Worm (Caenorhabditis elegans): ENCODE measurements around the gene str-176.

Gene str-176

ce11 chrIV:8431567-8432458 is 31.8 kb downstream of the str-176 start:
- TF ChIP-seq ztf-1 (GFP tag; conservative IDR thresholded peaks at IDR 0.05) = no peak
- peak; percentile 44 for TF ChIP-seq gmeb-1 (tag; optimal IDR thresholded peaks at IDR 0.05)
- no peak for TF ChIP-seq nhr-77 (tag; optimal IDR thresholded peaks at IDR 0.05)
- TF ChIP-seq sma-9 (GFP tag; optimal IDR thresholded peaks at IDR 0.05) = peak; percentile 83
- TF ChIP-seq sma-9 (tag; optimal IDR thresholded peaks at IDR 0.05) = no peak
- peak; percentile 94 for TF ChIP-seq ama-1 (optimal IDR thresholded peaks at IDR 0.05)
- peak; percentile 56 for TF ChIP-seq lin-13 (GFP tag; optimal IDR thresholded peaks at IDR 0.05)
- peak; percentile 82 for TF ChIP-seq ztf-4 (tag; optimal IDR thresholded peaks at IDR 0.05)
- TF ChIP-seq alr-1 (tag; optimal IDR thresholded peaks at IDR 0.05) = no peak
- peak; percentile 47 for TF ChIP-seq C34F6.9 (tag; optimal IDR thresholded peaks at IDR 0.05)
- TF ChIP-seq nhr-25 (tag; optimal IDR thresholded peaks at IDR 0.05) = peak; percentile 64
- peak; percentile 74 for TF ChIP-seq fos-1 (tag; optimal IDR thresholded peaks at IDR 0.05)
- peak; percentile 48 for TF ChIP-seq sma-3 (GFP tag; optimal IDR thresholded peaks at IDR 0.05)
- no peak for TF ChIP-seq nhr-237 (tag; optimal IDR thresholded peaks at IDR 0.05)
- TF ChIP-seq mdl-1 (tag; optimal IDR thresholded peaks at IDR 0.05) = peak; percentile 61 to 76
- peak; percentile 87 for TF ChIP-seq snpc-4 (tag; optimal IDR thresholded peaks at IDR 0.05)
- TF ChIP-seq nhr-21 (tag; optimal IDR thresholded peaks at IDR 0.05) = peak; percentile 68
- TF ChIP-seq mbf-1 (tag; optimal IDR thresholded peaks at IDR 0.05) = peak; percentile 33
- peak; percentile 19 for TF ChIP-seq lin-11 (tag; optimal IDR thresholded peaks at IDR 0.05)
- TF ChIP-seq R02D3.7 (tag; optimal IDR thresholded peaks at IDR 0.05) = peak; percentile 33
- peak; percentile 60 to 91 for TF ChIP-seq lsy-2 (tag; optimal IDR thresholded peaks at IDR 0.05)
- peak; percentile 83 for TF ChIP-seq crh-2 (tag; optimal IDR thresholded peaks at IDR 0.05)
- no peak for TF ChIP-seq unc-62 (GFP tag; optimal IDR thresholded peaks at IDR 0.05)
- TF ChIP-seq lin-39 (tag; optimal IDR thresholded peaks at IDR 0.05) = no peak
- no peak for TF ChIP-seq elt-1 (tag; optimal IDR thresholded peaks at IDR 0.05)
- TF ChIP-seq unc-39 (tag; optimal IDR thresholded peaks at IDR 0.05) = no peak
- peak; percentile 93 for TF ChIP-seq nhr-129 (tag; optimal IDR thresholded peaks at IDR 0.05)
- TF ChIP-seq mab-5 (tag; optimal IDR thresholded peaks at IDR 0.05) = peak; percentile 50
- TF ChIP-seq blmp-1 (tag; optimal IDR thresholded peaks at IDR 0.05; ENCODE audit: insufficient read depth) = peak; percentile 44
- peak; percentile 38 for TF ChIP-seq zag-1 (tag; optimal IDR thresholded peaks at IDR 0.05)
- TF ChIP-seq elt-3 (tag; optimal IDR thresholded peaks at IDR 0.05) = no peak
- no peak for TF ChIP-seq skn-1 (tag; optimal IDR thresholded peaks at IDR 0.05)
- TF ChIP-seq Y55F3AM.14 (GFP tag; optimal IDR thresholded peaks at IDR 0.05) = peak; percentile 51
- TF ChIP-seq aly-2 (tag; optimal IDR thresholded peaks at IDR 0.05) = no peak
- no peak for TF ChIP-seq nhr-23 (tag; optimal IDR thresholded peaks at IDR 0.05)
- peak; percentile 64 for TF ChIP-seq unc-55 (GFP tag; optimal IDR thresholded peaks at IDR 0.05)
- no peak for TF ChIP-seq dmd-4 (tag; optimal IDR thresholded peaks at IDR 0.05)
- TF ChIP-seq peb-1 (tag; optimal IDR thresholded peaks at IDR 0.05) = no peak
- no peak for TF ChIP-seq nhr-10 (tag; optimal IDR thresholded peaks at IDR 0.05)
- peak; percentile 63 for TF ChIP-seq F13H6.1 (tag; optimal IDR thresholded peaks at IDR 0.05)
- TF ChIP-seq egl-27 (tag; optimal IDR thresholded peaks at IDR 0.05) = peak; percentile 84
- TF ChIP-seq ceh-82 (tag; optimal IDR thresholded peaks at IDR 0.05) = peak; percentile 39
- TF ChIP-seq ztf-11 (tag; optimal IDR thresholded peaks at IDR 0.05) = no peak
- no peak for TF ChIP-seq ZK546.5 (tag; optimal IDR thresholded peaks at IDR 0.05)
- peak; percentile 42 for TF ChIP-seq sem-4 (tag; optimal IDR thresholded peaks at IDR 0.05)
- peak; percentile 43 for TF ChIP-seq ceh-16 (tag; optimal IDR thresholded peaks at IDR 0.05)
- TF ChIP-seq nhr-11 (tag; optimal IDR thresholded peaks at IDR 0.05) = peak; percentile 15
- peak; percentile 44 for TF ChIP-seq nhr-6 (tag; optimal IDR thresholded peaks at IDR 0.05)
- TF ChIP-seq nhr-12 (tag; optimal IDR thresholded peaks at IDR 0.05) = no peak

Data from whole organism, L2 larva.